Worm (Caenorhabditis elegans) whole organism, late embryonic: ENCODE measurements around the gene R07C12.3.

Experiments used
- C08G9.2 ChIP-seq: sonication (generic microtip); optimal IDR thresholded peaks from 2 replicates; lab custom pipeline; 2016; ENCODE audit warnings: mild to moderate bottlenecking, missing genetic modification characterization, moderate library complexity, missing compliant biosample characterization
- F13H6.1 ChIP-seq: sonication (generic microtip); optimal IDR thresholded peaks from 2 replicates; lab custom pipeline; 2016; ENCODE audit warnings: missing genetic modification characterization, missing compliant biosample characterization
- K02D7.2 ChIP-seq: sonication (generic microtip); optimal IDR thresholded peaks from 2 replicates; lab custom pipeline; 2017; ENCODE audit warnings: mild to moderate bottlenecking, missing genetic modification characterization, missing compliant biosample characterization
- Y22D7AL.16 ChIP-seq: sonication (generic microtip); optimal IDR thresholded peaks from 2 replicates; lab custom pipeline; 2016; ENCODE audit warnings: missing genetic modification characterization, missing compliant biosample characterization
- ahr-1 ChIP-seq: sonication (generic microtip); optimal IDR thresholded peaks from 2 replicates; lab custom pipeline; 2016; ENCODE audit warnings: missing genetic modification characterization, missing compliant biosample characterization
- ama-1 ChIP-seq: fragments of 150-350 bp; optimal IDR thresholded peaks from 2 replicates; lab custom pipeline; 2014
- ceh-14 ChIP-seq: sonication (generic microtip); optimal IDR thresholded peaks from 2 replicates; lab custom pipeline; 2016; ENCODE audit warnings: missing genotype, missing genetic modification characterization, missing compliant biosample characterization
- ceh-18 ChIP-seq: sonication (generic microtip); optimal IDR thresholded peaks from 2 replicates; lab custom pipeline; 2016; ENCODE audit warnings: missing genetic modification characterization, missing compliant biosample characterization
- ceh-19 ChIP-seq: fragments of 200-800 bp; sonication (Bioruptor generic); optimal IDR thresholded peaks from 2 replicates; lab custom pipeline; 2018; ENCODE audit warnings: mild to moderate bottlenecking, missing genetic modification characterization, missing compliant biosample characterization
- ceh-22 ChIP-seq: sonication (generic microtip); optimal IDR thresholded peaks from 2 replicates; lab custom pipeline; 2017; ENCODE audit warnings: missing biosample characterization, missing genetic modification characterization
- ceh-24 ChIP-seq: sonication (generic microtip); optimal IDR thresholded peaks from 2 replicates; lab custom pipeline; 2016; ENCODE audit warnings: mild to moderate bottlenecking, missing genetic modification characterization, missing compliant biosample characterization
- ceh-31 ChIP-seq: sonication (generic microtip); optimal IDR thresholded peaks from 2 replicates; lab custom pipeline; 2016; ENCODE audit warnings: missing genetic modification characterization, missing compliant biosample characterization
- ceh-34 ChIP-seq: sonication (generic microtip); optimal IDR thresholded peaks from 2 replicates; lab custom pipeline; 2016; ENCODE audit warnings: mild to moderate bottlenecking, missing genetic modification characterization, missing compliant biosample characterization
- ceh-45 ChIP-seq: fragments of 200-800 bp; sonication (Bioruptor generic); IDR thresholded peaks from 2 replicates; pipeline ENCODE4 v1.3.6; 2022; ENCODE audit warnings: missing genetic modification reagents, missing genetic modification characterization, missing compliant biosample characterization
- ceh-48 ChIP-seq: sonication (generic microtip); optimal IDR thresholded peaks from 2 replicates; lab custom pipeline; 2016; ENCODE audit warnings: missing genetic modification characterization, inconsistent platforms, missing compliant biosample characterization
- ceh-6 ChIP-seq: fragments of 200-800 bp; sonication (Bioruptor generic); optimal IDR thresholded peaks from 2 replicates; lab custom pipeline; 2018; ENCODE audit warnings: mild to moderate bottlenecking, missing genetic modification characterization, missing compliant biosample characterization
- dmd-4 ChIP-seq: sonication (generic microtip); optimal IDR thresholded peaks from 2 replicates; lab custom pipeline; 2016; ENCODE audit warnings: borderline replicate concordance, missing genetic modification characterization, missing compliant biosample characterization
- dve-1 ChIP-seq: sonication (generic microtip); optimal IDR thresholded peaks from 2 replicates; lab custom pipeline; 2017; ENCODE audit warnings: antibody characterized with exemption, mild to moderate bottlenecking, missing genetic modification characterization, missing compliant biosample characterization
- elt-4 ChIP-seq: sonication (generic microtip); optimal IDR thresholded peaks from 2 replicates; lab custom pipeline; 2016; ENCODE audit warnings: missing genetic modification characterization, missing compliant biosample characterization
- eyg-1 ChIP-seq: sonication (generic microtip); optimal IDR thresholded peaks from 2 replicates; lab custom pipeline; 2016; ENCODE audit warnings: missing genotype, missing genetic modification characterization, missing compliant biosample characterization
- fax-1 ChIP-seq: sonication (generic microtip); optimal IDR thresholded peaks from 2 replicates; lab custom pipeline; 2016; ENCODE audit warnings: missing genotype, missing genetic modification characterization, missing compliant biosample characterization
- gmeb-2 ChIP-seq: sonication (generic microtip); optimal IDR thresholded peaks from 2 replicates; lab custom pipeline; 2016; ENCODE audit warnings: missing genetic modification characterization, inconsistent platforms, missing compliant biosample characterization
- hlh-13 ChIP-seq: fragments of 200-800 bp; sonication (Bioruptor generic); optimal IDR thresholded peaks from 2 replicates; lab custom pipeline; 2018; ENCODE audit warnings: mild to moderate bottlenecking, missing genetic modification characterization, missing compliant biosample characterization
- hlh-30 ChIP-seq: sonication (generic microtip); optimal IDR thresholded peaks from 2 replicates; lab custom pipeline; 2017; ENCODE audit warnings: antibody characterized with exemption, missing genetic modification characterization, missing compliant biosample characterization; ENCODE audit not compliant: insufficient read depth
- hlh-6 ChIP-seq: sonication (generic microtip); optimal IDR thresholded peaks from 2 replicates; lab custom pipeline; 2016; ENCODE audit warnings: missing genotype, missing genetic modification characterization, missing compliant biosample characterization
- hlh-8 ChIP-seq: sonication (generic microtip); optimal IDR thresholded peaks from 2 replicates; lab custom pipeline; 2016; ENCODE audit warnings: missing genotype, missing genetic modification characterization, missing compliant biosample characterization
- lim-6 ChIP-seq: sonication (generic microtip); optimal IDR thresholded peaks from 2 replicates; lab custom pipeline; 2016; ENCODE audit warnings: missing genetic modification characterization, missing compliant biosample characterization
- lin-11 ChIP-seq: fragments of 200-800 bp; sonication (Bioruptor generic); optimal IDR thresholded peaks from 2 replicates; lab custom pipeline; 2018; ENCODE audit warnings: mild to moderate bottlenecking, missing genetic modification characterization, missing compliant biosample characterization
- nhr-11 ChIP-seq: fragments of 150-350 bp; optimal IDR thresholded peaks from 2 replicates; lab custom pipeline; 2014; ENCODE audit warnings: missing biosample characterization, missing genetic modification characterization
- npax-4 ChIP-seq: sonication (generic microtip); optimal IDR thresholded peaks from 2 replicates; lab custom pipeline; 2016; ENCODE audit warnings: missing genetic modification characterization, missing compliant biosample characterization
- odd-2 ChIP-seq: sonication (generic microtip); optimal IDR thresholded peaks from 2 replicates; lab custom pipeline; 2017; ENCODE audit warnings: antibody characterized with exemption, mild to moderate bottlenecking, missing genetic modification characterization, missing compliant biosample characterization
- pax-1 ChIP-seq: fragments of 150-350 bp; optimal IDR thresholded peaks from 2 replicates; lab custom pipeline; 2014; ENCODE audit warnings: missing biosample characterization, missing genetic modification characterization
- pqm-1 ChIP-seq: sonication (generic microtip); optimal IDR thresholded peaks from 2 replicates; lab custom pipeline; 2016; ENCODE audit warnings: missing genetic modification characterization, missing compliant biosample characterization
- sox-2 ChIP-seq: fragments of 200-800 bp; sonication (Bioruptor generic); IDR thresholded peaks from 2 replicates; pipeline ENCODE4 v1.3.6; 2022; ENCODE audit warnings: missing genetic modification reagents, missing genetic modification characterization, missing compliant biosample characterization
- sox-4 ChIP-seq: sonication (generic microtip); optimal IDR thresholded peaks from 2 replicates; lab custom pipeline; 2017; ENCODE audit warnings: mild to moderate bottlenecking, missing genetic modification characterization, inconsistent platforms, missing compliant biosample characterization
- syd-9 ChIP-seq: sonication (generic microtip); optimal IDR thresholded peaks from 2 replicates; lab custom pipeline; 2016; ENCODE audit warnings: mild to moderate bottlenecking, missing genetic modification characterization, moderate library complexity, missing compliant biosample characterization
- ttx-3 ChIP-seq: sonication (generic microtip); optimal IDR thresholded peaks from 2 replicates; lab custom pipeline; 2016; ENCODE audit warnings: missing genetic modification reagents, missing genetic modification characterization, missing compliant biosample characterization
- unc-55 ChIP-seq: sonication (generic microtip); optimal IDR thresholded peaks from 2 replicates; lab custom pipeline; 2017; ENCODE audit warnings: missing biosample characterization, missing genetic modification reagents, missing genetic modification characterization
- unc-86 ChIP-seq: sonication (generic microtip); optimal IDR thresholded peaks from 2 replicates; lab custom pipeline; 2016; ENCODE audit warnings: missing genetic modification characterization, missing compliant biosample characterization
- zip-5 ChIP-seq: sonication (generic microtip); optimal IDR thresholded peaks from 2 replicates; lab custom pipeline; 2016; ENCODE audit warnings: missing genetic modification characterization, missing compliant biosample characterization
- ztf-16 ChIP-seq: sonication (generic microtip); optimal IDR thresholded peaks from 2 replicates; lab custom pipeline; 2017; ENCODE audit warnings: missing genetic modification characterization, missing compliant biosample characterization

The R07C12.3 gene

DNA sequence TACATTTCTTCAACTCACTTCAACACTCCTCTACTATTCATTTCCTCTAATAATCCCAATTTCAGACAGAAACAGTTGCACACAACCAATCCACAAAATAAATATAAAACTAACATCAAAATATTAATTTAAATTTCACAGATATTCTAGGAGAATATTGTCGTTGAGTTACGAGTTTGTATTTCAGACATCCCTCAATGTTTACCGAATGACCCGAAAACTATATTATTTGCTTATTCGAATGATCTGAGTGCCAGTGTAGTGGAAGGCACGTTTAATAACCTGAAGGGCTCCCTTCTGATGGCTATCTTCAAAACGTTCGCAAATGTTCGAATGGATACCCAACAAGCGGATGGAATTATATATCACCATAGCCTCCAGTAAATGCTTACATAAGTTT lies at the start of gene R07C12.3:
Gene R07C12.3, plus strand, starts transcription at position 301 of the 400 bp plus-strand sequence.
- TF ChIP-seq pax-1 (tag; lab: Kevin White, UChicago) (no peak), gmeb-2 (no peak), F13H6.1 (no peak), hlh-30 (tag; lab: Kevin White, UChicago) (no peak), lim-6 (tag; lab: Kevin White, UChicago) (no peak), zip-5 (tag; lab: Kevin White, UChicago) (no peak), ceh-24 (tag; lab: Kevin White, UChicago) (no peak), ceh-14 (tag; lab: Kevin White, UChicago) (no peak), ceh-22 (tag; lab: Kevin White, UChicago) (no peak), hlh-8 (no peak)

DNA sequence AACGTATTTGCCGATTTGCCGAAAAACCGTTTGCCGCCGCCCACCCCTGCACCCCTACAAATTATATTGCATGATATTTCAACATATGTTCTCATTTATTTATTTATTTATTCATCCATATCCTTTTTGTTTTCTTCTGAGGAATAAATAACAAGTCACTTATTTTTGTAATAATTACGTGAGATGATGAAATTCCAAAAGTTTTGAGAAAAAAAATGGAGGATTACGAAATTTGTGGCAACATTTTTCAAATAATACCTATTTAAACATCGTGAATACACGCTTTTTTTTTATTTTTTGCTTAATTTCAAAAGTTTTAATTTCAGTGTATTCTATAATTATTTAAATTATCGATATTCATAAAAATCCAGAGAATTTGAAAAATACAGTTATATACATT lies 47.9 kb upstream of the R07C12.3 start:
- TF ChIP-seq ahr-1 (tag; lab: Kevin White, UChicago) = no peak
- no peak for TF ChIP-seq ceh-48 (tag; lab: Kevin White, UChicago)
- no peak for TF ChIP-seq dve-1
- TF ChIP-seq odd-2 (tag; lab: Kevin White, UChicago) = no peak
- no peak for TF ChIP-seq lin-11 (tag; lab: Kevin White, UChicago)
- TF ChIP-seq ztf-16 (tag; lab: Kevin White, UChicago) = no peak
- no peak for TF ChIP-seq elt-4 (tag; lab: Kevin White, UChicago)
- no peak for TF ChIP-seq K02D7.2 (tag; lab: Kevin White, UChicago)
- TF ChIP-seq ceh-19 (GFP tag; lab: Kevin White, UChicago) = no peak
- no peak for TF ChIP-seq ceh-45 (GFP tag; lab: Robert Waterston, UW)
- TF ChIP-seq unc-86 = no peak
- TF ChIP-seq eyg-1 (tag; lab: Kevin White, UChicago) = no peak
- no peak for TF ChIP-seq ama-1 (lab: Kevin White, UChicago)
- TF ChIP-seq C08G9.2 (tag; lab: Kevin White, UChicago) = no peak
- no peak for TF ChIP-seq ceh-22 (tag; lab: Kevin White, UChicago)
- no peak for TF ChIP-seq nhr-11 (tag; lab: Kevin White, UChicago)
- TF ChIP-seq ttx-3 (tag; lab: Kevin White, UChicago) = no peak
- no peak for TF ChIP-seq pqm-1 (tag; lab: Kevin White, UChicago)
- TF ChIP-seq ceh-31 (tag; lab: Kevin White, UChicago) = no peak

DNA sequence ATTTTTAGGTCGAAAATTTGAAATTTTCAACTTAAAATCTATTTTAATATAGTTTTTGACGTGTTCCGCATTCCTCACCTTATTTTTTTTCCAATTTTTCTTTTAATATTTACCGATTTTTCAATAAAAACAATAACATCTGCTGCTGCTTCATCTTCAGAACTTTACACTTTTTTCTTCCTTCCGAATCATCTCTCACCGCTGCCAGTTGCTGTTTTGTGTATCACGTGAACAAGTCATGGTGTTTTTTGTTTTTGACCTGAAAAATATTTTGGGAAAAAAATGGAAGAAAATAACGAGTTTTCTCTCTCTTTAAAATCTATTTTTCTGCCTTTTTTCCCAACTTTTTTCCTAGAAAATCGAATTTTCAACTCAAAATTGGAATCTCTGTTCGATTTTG lies 45.1 kb upstream of the R07C12.3 start:
- no peak for TF ChIP-seq hlh-6
- no peak for TF ChIP-seq syd-9
- no peak for TF ChIP-seq zip-5 (tag; lab: Kevin White, UChicago)
- no peak for TF ChIP-seq dmd-4 (tag; lab: Kevin White, UChicago)

DNA sequence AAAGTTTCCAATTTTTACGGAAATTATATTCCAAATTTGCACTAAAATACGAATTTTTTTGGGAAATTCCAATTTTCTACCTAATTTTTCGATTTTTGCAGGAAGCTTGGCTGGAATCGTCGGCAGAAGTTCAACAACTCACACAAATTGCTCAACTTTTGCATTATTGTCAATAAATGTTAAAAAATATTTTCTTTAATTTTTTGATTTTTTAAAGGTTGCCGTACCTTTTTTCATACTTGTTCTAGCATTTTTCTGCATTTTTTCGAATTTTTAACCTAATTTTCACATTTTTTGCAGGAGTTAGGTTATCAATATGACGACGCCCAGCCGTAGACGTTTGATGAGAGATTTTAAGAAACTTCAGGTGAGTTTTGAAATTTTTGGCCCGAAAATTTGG lies 42.2 kb upstream of the R07C12.3 start, which contains the start of gene ubc-1:
Gene ubc-1, plus strand, starts transcription at position 301 of the 400 bp plus-strand sequence.
- TF ChIP-seq sox-2 (GFP tag; lab: Robert Waterston, UW) = no peak
- no peak for TF ChIP-seq gmeb-2
- TF ChIP-seq unc-86 = no peak
- no peak for TF ChIP-seq C08G9.2 (tag; lab: Kevin White, UChicago)
- TF ChIP-seq, all 69 proteins: peak for 0

DNA sequence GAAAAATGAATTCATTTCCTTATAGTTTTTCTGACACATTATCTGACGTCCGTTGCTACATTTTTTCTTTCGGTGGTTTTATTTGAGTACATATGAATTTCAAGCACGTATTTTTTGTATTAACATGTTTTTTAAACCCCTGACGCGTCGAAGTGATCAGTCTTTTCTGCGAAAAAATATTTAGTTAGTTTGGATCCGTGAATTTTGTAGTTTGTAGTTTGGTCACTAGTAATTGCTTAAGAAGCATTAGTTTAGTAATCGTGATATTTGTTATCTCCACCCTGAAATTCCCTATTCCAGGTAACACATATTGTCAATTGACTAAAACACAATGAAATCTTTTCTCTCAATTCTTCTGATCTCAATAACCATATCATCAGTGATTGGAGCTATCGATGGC lies 36.1 kb upstream of the R07C12.3 start, which contains the start of gene C35B1.7:
Gene C35B1.7, plus strand, starts transcription at position 301 of the 400 bp plus-strand sequence.
- TF ChIP-seq pax-1 (tag; lab: Kevin White, UChicago) = no peak
- TF ChIP-seq eyg-1 (tag; lab: Kevin White, UChicago) = no peak
- TF ChIP-seq ceh-6 = no peak
- TF ChIP-seq hlh-8 = no peak
- no peak for TF ChIP-seq sox-4 (tag; lab: Kevin White, UChicago)
- no peak for TF ChIP-seq unc-55 (GFP tag; lab: Kevin White, UChicago)
- TF ChIP-seq dmd-4 (tag; lab: Kevin White, UChicago) = no peak
- no peak for TF ChIP-seq ceh-34 (tag; lab: Kevin White, UChicago)
- no peak for TF ChIP-seq Y22D7AL.16
- no peak for TF ChIP-seq hlh-13 (GFP tag; lab: Kevin White, UChicago)
- TF ChIP-seq gmeb-2 = no peak
- no peak for TF ChIP-seq unc-86
- TF ChIP-seq npax-4 = no peak
- no peak for TF ChIP-seq ceh-18 (tag; lab: Kevin White, UChicago)
- no peak for TF ChIP-seq K02D7.2 (tag; lab: Kevin White, UChicago)
- TF ChIP-seq sox-2 (GFP tag; lab: Robert Waterston, UW) = no peak
- no peak for TF ChIP-seq fax-1
